Worm (Caenorhabditis elegans): ENCODE measurements around the gene F37A8.2.

F37A8.2 gene

ce11 chrIII:3979980-3980631, 48.8 kb upstream of the F37A8.2 start (continued):
- TF ChIP-seq set-16 (GFP tag; IDR thresholded peaks at IDR 0.05): peak; percentile 43; the same call in 1 of the 2 replicates
- peak; percentile 20 for TF ChIP-seq nhr-10 (tag; optimal IDR thresholded peaks at IDR 0.05)
- TF ChIP-seq F26F4.8 (GFP tag; conservative IDR thresholded peaks at IDR 0.05): no peak
- TF ChIP-seq dmd-9 (GFP tag; IDR thresholded peaks at IDR 0.05): no peak
- TF ChIP-seq ztf-7 (tag; optimal IDR thresholded peaks at IDR 0.05): no peak
- no peak for TF ChIP-seq snpc-4 (tag; optimal IDR thresholded peaks at IDR 0.05)
- no peak for TF ChIP-seq php-3 (GFP tag; IDR thresholded peaks at IDR 0.05)
- no peak for TF ChIP-seq R02D3.7 (tag; optimal IDR thresholded peaks at IDR 0.05)
- no peak for TF ChIP-seq F10B5.3 (tag; optimal IDR thresholded peaks at IDR 0.05)
- TF ChIP-seq tra-1 (GFP tag; IDR thresholded peaks at IDR 0.05): peak; percentile 64; the same call in 1 of the 2 replicates
- peak; percentile 13 for TF ChIP-seq F37D6.2 (tag; optimal IDR thresholded peaks at IDR 0.05)
- no peak for TF ChIP-seq Y48G9A.11 (GFP tag; IDR thresholded peaks at IDR 0.05)
- no peak for TF ChIP-seq lim-7 (GFP tag; IDR thresholded peaks at IDR 0.05)
- no peak for TF ChIP-seq unc-130 (GFP tag; optimal IDR thresholded peaks at IDR 0.05)
- TF ChIP-seq madf-9 (GFP tag; conservative IDR thresholded peaks at IDR 0.05): no peak
- TF ChIP-seq Y5F2A.4 (GFP tag; optimal IDR thresholded peaks at IDR 0.05): no peak
- peak; percentile 88 for TF ChIP-seq hlh-30 (tag; optimal IDR thresholded peaks at IDR 0.05; ENCODE audit: insufficient read depth)
- no peak for TF ChIP-seq tag-97 (GFP tag; IDR thresholded peaks at IDR 0.05)
- no peak for TF ChIP-seq egl-27 (tag; optimal IDR thresholded peaks at IDR 0.05)
- TF ChIP-seq hlh-11 (tag; optimal IDR thresholded peaks at IDR 0.05): peak; percentile 86
- TF ChIP-seq zag-1 (tag; optimal IDR thresholded peaks at IDR 0.05): no peak
- TF ChIP-seq unc-39 (tag; optimal IDR thresholded peaks at IDR 0.05): no peak
- no peak; the same call in 1 of the 2 replicates for TF ChIP-seq egl-43 (GFP tag; IDR thresholded peaks at IDR 0.05)
- TF ChIP-seq dmd-8 (GFP tag; IDR thresholded peaks at IDR 0.05): 0 out of 2 replicates have a peak, but pooled peaks have one; percentile 10
- TF ChIP-seq nhr-6 (tag; optimal IDR thresholded peaks at IDR 0.05): no peak
- peak; percentile 28 for TF ChIP-seq nhr-102 (tag; optimal IDR thresholded peaks at IDR 0.05)
- TF ChIP-seq nhr-48 (tag; optimal IDR thresholded peaks at IDR 0.05): peak; percentile 54
- no peak for TF ChIP-seq ztf-11 (tag; optimal IDR thresholded peaks at IDR 0.05)
- TF ChIP-seq dmd-6 (GFP tag; IDR thresholded peaks at IDR 0.05): peak; percentile 53
- TF ChIP-seq mes-2 (tag; optimal IDR thresholded peaks at IDR 0.05; ENCODE audit: poor library complexity, severe bottlenecking): peak; percentile 79
- TF ChIP-seq lin-15B (tag; optimal IDR thresholded peaks at IDR 0.05): no peak
- no peak for TF ChIP-seq zfp-3 (GFP tag; conservative IDR thresholded peaks at IDR 0.05)
- 0 out of 2 replicates have a peak, but pooled peaks have one; percentile 28 for TF ChIP-seq nhr-41 (GFP tag; IDR thresholded peaks at IDR 0.05)
- TF ChIP-seq mdt-29 (GFP tag; IDR thresholded peaks at IDR 0.05): no peak
- TF ChIP-seq attf-4 (tag; optimal IDR thresholded peaks at IDR 0.05): peak; percentile 42
- TF ChIP-seq duxl-1 (tag; optimal IDR thresholded peaks at IDR 0.05; ENCODE audit: poor library complexity): no peak
- TF ChIP-seq lir-3 (tag; optimal IDR thresholded peaks at IDR 0.05): no peak
- TF ChIP-seq T20F7.1 (GFP tag; optimal IDR thresholded peaks at IDR 0.05): peak; percentile 59
- no peak for TF ChIP-seq nhr-42 (GFP tag; IDR thresholded peaks at IDR 0.05)
- TF ChIP-seq zfp-2 (tag; optimal IDR thresholded peaks at IDR 0.05): no peak
- TF ChIP-seq nhr-25 (tag; optimal IDR thresholded peaks at IDR 0.05; ENCODE audit: borderline replicate concordance, insufficient read depth): no peak
- TF ChIP-seq unc-62 (GFP tag; optimal IDR thresholded peaks at IDR 0.05 in 1 of 2): peak in 1 of 2 experiments; percentile 44
- no peak for TF ChIP-seq unc-62 (tag; optimal IDR thresholded peaks at IDR 0.05)
- peak; percentile 37 for TF ChIP-seq nhr-28 (tag; optimal IDR thresholded peaks at IDR 0.05)
- no peak for TF ChIP-seq zip-2 (tag; optimal IDR thresholded peaks at IDR 0.05)
- no peak for TF ChIP-seq Y105C5A.15 (GFP tag; IDR thresholded peaks at IDR 0.05)
- TF ChIP-seq ceh-20 (GFP tag; IDR thresholded peaks at IDR 0.05): no peak
- TF ChIP-seq nhr-77 (tag; optimal IDR thresholded peaks at IDR 0.05): no peak
- TF ChIP-seq spr-1 (tag; optimal IDR thresholded peaks at IDR 0.05): peak; percentile 40
- TF ChIP-seq dpl-1 (GFP tag; optimal IDR thresholded peaks at IDR 0.05): peak; percentile 45

Data from whole organism, L4 larva.